Fruit fly (Drosophila melanogaster) whole organism, embryonic: Measurements from ENCODE around the gene CG9044.
A peak's percentile ranks its signal among the peaks of the same experiment; 100 is the strongest.

Experiments
- Abd-B ChIP-seq: fragments of 200-800 bp; sonication (Bioruptor generic); optimal IDR thresholded peaks from 2 replicates; lab custom pipeline; 2018; ENCODE audit warnings: missing biosample characterization, mild to moderate bottlenecking, missing genetic modification characterization, moderate library complexity
- CG10147 ChIP-seq: fragments of 200-800 bp; sonication (Bioruptor generic); optimal IDR thresholded peaks from 2 replicates; lab custom pipeline; 2019; ENCODE audit warnings: missing biosample characterization, mild to moderate bottlenecking, missing genetic modification characterization, moderate library complexity
- CG10209 ChIP-seq: fragments of 200-800 bp; sonication (Bioruptor generic); optimal IDR thresholded peaks from 3 replicates; lab custom pipeline; 2017; ENCODE audit warnings: missing biosample characterization, mild to moderate bottlenecking, missing genetic modification characterization, missing genetic modification reagents
- CG10321 ChIP-seq: fragments of 200-800 bp; sonication (Bioruptor generic); IDR thresholded peaks from 2 replicates; pipeline ENCODE4 v1.3.6; 2022; ENCODE audit warnings: missing biosample characterization, missing genetic modification characterization
- CG11504 ChIP-seq: fragments of 200-800 bp; sonication (Bioruptor generic); optimal IDR thresholded peaks from 3 replicates; lab custom pipeline; 2019; ENCODE audit warnings: missing biosample characterization, mild to moderate bottlenecking, missing genetic modification characterization, moderate library complexity
- CG12299 ChIP-seq: fragments of 200-800 bp; sonication (Bioruptor generic); optimal IDR thresholded peaks from 2 replicates; lab custom pipeline; 2018; ENCODE audit warnings: missing biosample characterization, mild to moderate bottlenecking, missing genetic modification characterization
- CG13775 ChIP-seq: fragments of 200-800 bp; sonication (Bioruptor generic); optimal IDR thresholded peaks from 3 replicates; lab custom pipeline; 2017; ENCODE audit warnings: missing biosample characterization, mild to moderate bottlenecking, missing genetic modification characterization
- CG14050 ChIP-seq: fragments of 200-800 bp; sonication (Bioruptor generic); IDR thresholded peaks from 3 replicates; pipeline ENCODE4 v1.3.6; 2022; ENCODE audit warnings: missing biosample characterization, missing genetic modification characterization
- CG15269 ChIP-seq: fragments of 200-800 bp; sonication (Bioruptor generic); optimal IDR thresholded peaks from 2 replicates; lab custom pipeline; 2018; ENCODE audit warnings: missing biosample characterization, mild to moderate bottlenecking, missing genetic modification characterization, moderate library complexity
- CG17568 ChIP-seq: fragments of 200-800 bp; sonication (Bioruptor generic); optimal IDR thresholded peaks from 2 replicates; lab custom pipeline; 2018; ENCODE audit warnings: missing biosample characterization, mild to moderate bottlenecking, missing genetic modification characterization, moderate library complexity
- CG17802 ChIP-seq: fragments of 200-800 bp; sonication (Bioruptor generic); optimal IDR thresholded peaks from 2 replicates; lab custom pipeline; 2018; ENCODE audit warnings: missing biosample characterization, mild to moderate bottlenecking, missing genetic modification characterization, moderate library complexity
- CG18011 ChIP-seq: fragments of 200-800 bp; sonication (Bioruptor generic); optimal IDR thresholded peaks from 2 replicates; lab custom pipeline; 2017; ENCODE audit warnings: missing biosample characterization, missing genetic modification characterization, mild to moderate bottlenecking, moderate library complexity, missing genotype
- CG3281 ChIP-seq: fragments of 200-800 bp; sonication (Bioruptor generic); optimal IDR thresholded peaks from 3 replicates; lab custom pipeline; 2017; ENCODE audit warnings: missing biosample characterization, mild to moderate bottlenecking, missing genetic modification characterization
- CG5953 ChIP-seq: fragments of 200-800 bp; sonication (Bioruptor generic); IDR thresholded peaks from 2 replicates; pipeline ENCODE4 v1.3.6; 2022; ENCODE audit warnings: missing biosample characterization, missing genetic modification characterization
- CG6791 ChIP-seq: fragments of 200-800 bp; sonication (Bioruptor generic); IDR thresholded peaks from 3 replicates; pipeline ENCODE4 v1.3.6; 2022; ENCODE audit warnings: missing biosample characterization, missing genetic modification characterization; ENCODE audit not compliant: partially characterized antibody
- CG8478 ChIP-seq: fragments of >200 bp; optimal IDR thresholded peaks from 2 replicates; lab custom pipeline; 2018
- CG8765 ChIP-seq: fragments of 200-800 bp; sonication (Bioruptor generic); IDR thresholded peaks from 2 replicates; pipeline ENCODE4 v1.3.6; 2022; ENCODE audit warnings: missing biosample characterization, missing genetic modification characterization
- CG8924 ChIP-seq: fragments of 200-800 bp; optimal IDR thresholded peaks from 3 replicates; lab custom pipeline; 2019; ENCODE audit warnings: missing biosample characterization, mild to moderate bottlenecking, missing genetic modification characterization, moderate library complexity
- CkIIα-i1 ChIP-seq: fragments of 200-800 bp; sonication (Bioruptor generic); IDR thresholded peaks from 2 replicates; pipeline ENCODE4 v1.3.6; 2022; ENCODE audit warnings: missing biosample characterization, missing genetic modification characterization
- CrebB ChIP-seq: fragments of 200-800 bp; sonication (Bioruptor generic); optimal IDR thresholded peaks from 3 replicates; lab custom pipeline; 2018; ENCODE audit warnings: missing biosample characterization, mild to moderate bottlenecking, missing genetic modification characterization
- Eip74EF ChIP-seq, 2 experiments: fragments of 200-800 bp in 1 of 2; fragments of >200 bp in 1 of 2; sonication (Bioruptor generic) in 1 of 2; optimal IDR thresholded peaks; 2 replicates each; lab custom pipeline; 2017 to 2019; ENCODE audit warnings: missing biosample characterization in 2 of 2, missing genetic modification characterization in 2 of 2, mild to moderate bottlenecking in 1 of 2, moderate library complexity in 1 of 2
- Hmx ChIP-seq: fragments of 200-800 bp; sonication (Bioruptor generic); optimal IDR thresholded peaks from 2 replicates; lab custom pipeline; 2016; ENCODE audit warnings: missing biosample characterization, missing genetic modification characterization
- Nf-YB ChIP-seq: fragments of 200-800 bp; sonication (Bioruptor generic); optimal IDR thresholded peaks from 3 replicates; lab custom pipeline; 2019; ENCODE audit warnings: missing biosample characterization, mild to moderate bottlenecking, missing genetic modification characterization, moderate library complexity
- Nf-YC ChIP-seq: fragments of 200-800 bp; optimal IDR thresholded peaks from 3 replicates; lab custom pipeline; 2019; ENCODE audit warnings: missing biosample characterization, mild to moderate bottlenecking, missing genetic modification characterization, moderate library complexity
- Rx ChIP-seq: fragments of 200-800 bp; sonication (Bioruptor generic); IDR thresholded peaks from 2 replicates; pipeline ENCODE4 v1.3.6; 2022; ENCODE audit warnings: missing biosample characterization, missing genetic modification characterization
- TFAM ChIP-seq: fragments of 200-800 bp; sonication (Bioruptor generic); optimal IDR thresholded peaks from 2 replicates; lab custom pipeline; 2017; ENCODE audit warnings: missing biosample characterization, missing genetic modification characterization, inconsistent platforms
- Taf1 ChIP-seq: fragments of 200-800 bp; sonication (Bioruptor generic); IDR thresholded peaks from 2 replicates; pipeline ENCODE4 v1.3.6; 2022; ENCODE audit warnings: missing biosample characterization, missing genetic modification characterization
- ab ChIP-seq: fragments of 200-800 bp; sonication (Bioruptor generic); optimal IDR thresholded peaks from 2 replicates; lab custom pipeline; 2016; ENCODE audit warnings: missing biosample characterization, missing genetic modification characterization
- bcd ChIP-seq: fragments of 200-800 bp; sonication (Bioruptor generic); optimal IDR thresholded peaks from 2 replicates; lab custom pipeline; 2017; ENCODE audit warnings: missing biosample characterization, mild to moderate bottlenecking, missing genetic modification characterization
- danr ChIP-seq: fragments of 200-800 bp; sonication (Bioruptor generic); IDR thresholded peaks from 2 replicates; pipeline ENCODE4 v1.3.6; 2022; ENCODE audit warnings: missing biosample characterization, missing genetic modification characterization
- dmrt99B ChIP-seq: fragments of 200-800 bp; sonication (Bioruptor generic); optimal IDR thresholded peaks from 2 replicates; lab custom pipeline; 2018; ENCODE audit warnings: missing biosample characterization, mild to moderate bottlenecking, missing genetic modification characterization, moderate library complexity
- fd64A ChIP-seq: fragments of 200-800 bp; sonication (Bioruptor generic); optimal IDR thresholded peaks from 3 replicates; lab custom pipeline; 2018; ENCODE audit warnings: missing biosample characterization, mild to moderate bottlenecking, missing genetic modification characterization
- gfzf ChIP-seq: fragments of 200-800 bp; sonication (Bioruptor generic); optimal IDR thresholded peaks from 2 replicates; lab custom pipeline; 2016; ENCODE audit warnings: missing biosample characterization, mild to moderate bottlenecking, missing genetic modification characterization, moderate library complexity
- grau ChIP-seq: fragments of 200-800 bp; optimal IDR thresholded peaks from 3 replicates; lab custom pipeline; 2019; ENCODE audit warnings: missing biosample characterization, mild to moderate bottlenecking, missing genetic modification characterization, moderate library complexity
- ken ChIP-seq: fragments of 200-800 bp; sonication (Bioruptor generic); IDR thresholded peaks from 3 replicates; pipeline ENCODE4 v1.3.6; 2022; ENCODE audit warnings: missing biosample characterization, missing genetic modification characterization
- knrl ChIP-seq: fragments of 200-800 bp; sonication (Bioruptor generic); IDR thresholded peaks from 3 replicates; pipeline ENCODE4 v1.3.6; 2022; ENCODE audit warnings: missing biosample characterization, missing genetic modification characterization; ENCODE audit not compliant: partially characterized antibody
- lab ChIP-seq: fragments of 200-800 bp; sonication (Bioruptor generic); optimal IDR thresholded peaks from 3 replicates; lab custom pipeline; 2017; ENCODE audit warnings: missing biosample characterization, missing genetic modification characterization, mild to moderate bottlenecking, moderate library complexity, missing genetic modification reagents
- lmd ChIP-seq: fragments of 200-800 bp; sonication (Bioruptor generic); IDR thresholded peaks from 2 replicates; pipeline ENCODE4 v1.3.6; 2022; ENCODE audit warnings: missing biosample characterization, missing genetic modification characterization
- lov ChIP-seq, 2 experiments: fragments of 200-800 bp in 1 of 2; fragments of >200 bp in 1 of 2; sonication (Bioruptor generic) in 1 of 2; IDR thresholded peaks in 1 of 2; optimal IDR thresholded peaks in 1 of 2; 2 replicates in 1 of 2; 3 replicates in 1 of 2; pipeline versions ENCODE4 v1.3.6 to Lab custom; 2017 to 2022; ENCODE audit warnings: missing biosample characterization in 1 of 2, missing genetic modification characterization in 1 of 2
- mirr ChIP-seq: fragments of 200-800 bp; sonication (Bioruptor generic); optimal IDR thresholded peaks from 3 replicates; lab custom pipeline; 2018; ENCODE audit warnings: missing biosample characterization, mild to moderate bottlenecking, missing genetic modification characterization
- odd ChIP-seq: fragments of 200-800 bp; sonication (Bioruptor generic); optimal IDR thresholded peaks from 2 replicates; lab custom pipeline; 2017; ENCODE audit warnings: missing biosample characterization, mild to moderate bottlenecking, missing genetic modification characterization
- ro ChIP-seq: fragments of 200-800 bp; sonication (Bioruptor generic); IDR thresholded peaks from 2 replicates; pipeline ENCODE4 v1.3.6; 2022; ENCODE audit warnings: missing biosample characterization, missing genetic modification characterization
- row ChIP-seq: fragments of 200-800 bp; sonication (Bioruptor generic); IDR thresholded peaks from 3 replicates; pipeline ENCODE4 v1.3.6; 2022; ENCODE audit warnings: missing biosample characterization, missing genetic modification characterization
- sc ChIP-seq, 3 experiments: fragments of >200 bp in 2 of 3; fragments of 200-800 bp in 1 of 3; sonication (Bioruptor generic) in 1 of 3; optimal IDR thresholded peaks; 2 replicates in 2 of 3; 3 replicates in 1 of 3; lab custom pipeline; 2017; ENCODE audit warnings: mild to moderate bottlenecking in 1 of 3, missing biosample characterization in 1 of 3, missing genetic modification characterization in 1 of 3, missing genetic modification reagents in 1 of 3
- schlank ChIP-seq: fragments of 200-800 bp; sonication (Bioruptor generic); optimal IDR thresholded peaks from 2 replicates; lab custom pipeline; 2018; ENCODE audit warnings: missing biosample characterization, mild to moderate bottlenecking, missing genetic modification characterization
- sob ChIP-seq: fragments of 200-800 bp; sonication (Bioruptor generic); IDR thresholded peaks from 2 replicates; pipeline ENCODE4 v1.3.6; 2022; ENCODE audit warnings: missing biosample characterization, missing genetic modification characterization
- unpg ChIP-seq: fragments of 200-800 bp; sonication (Bioruptor generic); optimal IDR thresholded peaks from 3 replicates; lab custom pipeline; 2018; ENCODE audit warnings: missing biosample characterization, mild to moderate bottlenecking, missing genetic modification characterization, moderate library complexity
- wek ChIP-seq: fragments of 200-800 bp; sonication (Bioruptor generic); optimal IDR thresholded peaks from 3 replicates; lab custom pipeline; 2018; ENCODE audit warnings: missing biosample characterization, mild to moderate bottlenecking, missing genetic modification characterization, moderate library complexity

CG9044 gene

dm6 chr2L:5997609-5998229 lies 48.5 kb downstream of the CG9044 start (continued):
- TF ChIP-seq knrl (GFP tag; lab: Robert Waterston, UW) (no peak), gfzf (GFP tag; lab: Kevin White, UChicago) (no peak), CG10209 (GFP tag; lab: Kevin White, UChicago) (peak; percentile 24), CG5953 (GFP tag; lab: Robert Waterston, UW) (no peak), CkIIα-i1 (no peak), sob (GFP tag; lab: Robert Waterston, UW) (peak; percentile 42; the same call in 1 of the 2 replicates), ab (no peak), CG8478 (lab: Kevin White, UChicago) (no peak), Nf-YC (tag; lab: Kevin White, UChicago) (peak; percentile 67), CG10147 (GFP tag; lab: Kevin White, UChicago) (peak; percentile 29), bcd (GFP tag; lab: Kevin White, UChicago) (peak; percentile 43), sc (optimal IDR thresholded peaks at IDR 0.05; lab: Kevin White, UChicago) (no peak), sc (GFP tag; optimal IDR thresholded peaks at IDR 0.05; lab: Kevin White, UChicago) (no peak), TFAM (GFP tag; lab: Kevin White, UChicago) (peak; percentile 15), wek (GFP tag; lab: Kevin White, UChicago) (peak; percentile 82), CG17568 (GFP tag; lab: Kevin White, UChicago) (no peak), CG14050 (GFP tag; lab: Robert Waterston, UW) (no peak), CG18011 (no peak), Rx (GFP tag; lab: Robert Waterston, UW) (no peak), CrebB (peak; percentile 48), Abd-B (GFP tag; lab: Kevin White, UChicago) (no peak), Hmx (GFP tag; lab: Kevin White, UChicago) (no peak), CG8924 (tag; lab: Kevin White, UChicago) (peak; percentile 43), ken (GFP tag; lab: Robert Waterston, UW) (no peak), ro (no peak), Eip74EF (GFP tag; optimal IDR thresholded peaks at IDR 0.05; lab: Kevin White, UChicago) (peak in 1 of 2 experiments; percentile 51), Taf1 (GFP tag; lab: Robert Waterston, UW) (no peak), CG15269 (no peak), Nf-YB (GFP tag; lab: Kevin White, UChicago) (peak; percentile 39), fd64A (GFP tag; lab: Kevin White, UChicago) (peak; percentile 78), odd (GFP tag; lab: Kevin White, UChicago) (peak; percentile 84), CG3281 (GFP tag; lab: Kevin White, UChicago) (peak; percentile 61), CG11504 (no peak), CG17802 (tag; lab: Kevin White, UChicago) (no peak), grau (peak; percentile 34), lmd (GFP tag; lab: Robert Waterston, UW) (no peak), danr (GFP tag; lab: Robert Waterston, UW) (no peak), CG8765 (GFP tag; lab: Robert Waterston, UW) (peak; percentile 28; the same call in 1 of the 2 replicates), CG12299 (peak; percentile 65), CG13775 (GFP tag; lab: Kevin White, UChicago) (peak; percentile 20), row (GFP tag; lab: Robert Waterston, UW) (no peak), mirr (GFP tag; lab: Kevin White, UChicago) (peak; percentile 63), lov (optimal IDR thresholded peaks at IDR 0.05; lab: Kevin White, UChicago) (no peak), lov (GFP tag; IDR thresholded peaks at IDR 0.05; lab: Robert Waterston, UW) (no peak), CG6791 (GFP tag; lab: Robert Waterston, UW) (no peak), schlank (tag; lab: Kevin White, UChicago) (peak; percentile 59), unpg (GFP tag; lab: Kevin White, UChicago) (peak; percentile 51), CG10321 (GFP tag; lab: Robert Waterston, UW) (no peak), lab (GFP tag; lab: Kevin White, UChicago) (peak; percentile 88), dmrt99B (tag; lab: Kevin White, UChicago) (no peak)
